Worm (Caenorhabditis elegans): ENCODE results near the gene T06E8.8.

The T06E8.8 gene

DNA sequence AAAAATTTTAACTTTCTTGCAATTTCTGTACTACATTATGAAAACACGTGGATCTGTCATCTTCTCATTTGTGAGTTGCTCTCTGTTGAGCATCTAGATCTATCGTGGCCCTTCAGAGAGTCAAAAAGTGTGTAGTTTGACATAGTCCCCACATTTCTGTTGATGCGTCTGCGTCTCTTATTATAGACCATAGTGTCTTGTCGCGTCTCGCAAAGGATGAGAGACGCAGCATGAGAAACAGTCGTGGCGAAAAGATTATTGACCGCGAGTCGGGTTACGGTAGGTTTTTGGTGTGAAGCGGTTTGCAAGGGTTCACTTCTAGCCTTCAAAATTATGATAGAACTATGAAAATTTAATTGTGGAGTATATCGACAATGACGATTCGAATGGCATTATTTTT is 1.3 kb upstream of the T06E8.8 start:
- TF ChIP-seq ceh-62 (tag; optimal IDR thresholded peaks at IDR 0.05) (no peak), aha-1 (tag) (peak; percentile 97), ctbp-1 (GFP tag; IDR thresholded peaks at IDR 0.05) (peak; percentile 50; the same call in 1 of the 2 replicates), madf-5 (GFP tag; IDR thresholded peaks at IDR 0.05) (no peak), Y75B8A.6 (GFP tag; IDR thresholded peaks at IDR 0.05) (no peak), spr-3 (GFP tag; optimal IDR thresholded peaks at IDR 0.05) (peak; percentile 49), ztf-11 (tag; optimal IDR thresholded peaks at IDR 0.05) (no peak), arid-1 (GFP tag; conservative IDR thresholded peaks at IDR 0.05) (peak; percentile 42; the same call in 1 of the 2 replicates), nhr-77 (tag; optimal IDR thresholded peaks at IDR 0.05) (no peak), unc-39 (tag; optimal IDR thresholded peaks at IDR 0.05) (no peak), zip-2 (tag; optimal IDR thresholded peaks at IDR 0.05) (no peak), lsy-2 (tag; optimal IDR thresholded peaks at IDR 0.05) (peak; percentile 87 to 97), sdz-12 (GFP tag; optimal IDR thresholded peaks at IDR 0.05) (no peak), saeg-2 (GFP tag; IDR thresholded peaks at IDR 0.05) (no peak), unc-62 (GFP tag; optimal IDR thresholded peaks at IDR 0.05 in 1 of 2) (peak in 1 of 2 experiments; percentile 97), unc-62 (tag; optimal IDR thresholded peaks at IDR 0.05) (no peak), nhr-25 (tag; optimal IDR thresholded peaks at IDR 0.05; ENCODE audit: borderline replicate concordance, insufficient read depth) (no peak), nhr-11 (tag; optimal IDR thresholded peaks at IDR 0.05) (peak; percentile 46), nhr-42 (GFP tag; IDR thresholded peaks at IDR 0.05) (no peak), snpc-1.2 (GFP tag; IDR thresholded peaks at IDR 0.05) (no peak), lin-38 (GFP tag; IDR thresholded peaks at IDR 0.05) (no peak), mdt-29 (GFP tag; IDR thresholded peaks at IDR 0.05) (no peak), nhr-111 (GFP tag; optimal IDR thresholded peaks at IDR 0.05) (no peak), nhr-102 (tag; optimal IDR thresholded peaks at IDR 0.05) (peak; percentile 6), mxl-2 (GFP tag; conservative IDR thresholded peaks at IDR 0.05) (no peak), cey-2 (tag; optimal IDR thresholded peaks at IDR 0.05; ENCODE audit: borderline replicate concordance, insufficient read depth) (no peak), ztf-7 (tag; optimal IDR thresholded peaks at IDR 0.05) (no peak), lin-15B (tag; optimal IDR thresholded peaks at IDR 0.05) (no peak), F37D6.2 (tag; optimal IDR thresholded peaks at IDR 0.05) (no peak), zfp-3 (GFP tag; conservative IDR thresholded peaks at IDR 0.05) (0 out of 2 replicates have a peak, but pooled peaks have one; percentile 48), duxl-1 (tag; optimal IDR thresholded peaks at IDR 0.05; ENCODE audit: poor library complexity) (peak; percentile 31), Y5F2A.4 (GFP tag; optimal IDR thresholded peaks at IDR 0.05) (no peak), R02D3.7 (tag; optimal IDR thresholded peaks at IDR 0.05) (no peak), zag-1 (tag; optimal IDR thresholded peaks at IDR 0.05) (no peak), zfp-2 (tag; optimal IDR thresholded peaks at IDR 0.05) (no peak), tra-1 (GFP tag; IDR thresholded peaks at IDR 0.05) (no peak), ceh-28 (tag; optimal IDR thresholded peaks at IDR 0.05) (peak; percentile 33), zip-11 (GFP tag; IDR thresholded peaks at IDR 0.05) (no peak), dmd-6 (GFP tag; IDR thresholded peaks at IDR 0.05) (peak; percentile 61), lin-39 (tag; optimal IDR thresholded peaks at IDR 0.05) (no peak), daf-8 (GFP tag; IDR thresholded peaks at IDR 0.05) (no peak), lin-13 (GFP tag; optimal IDR thresholded peaks at IDR 0.05) (no peak), egl-43 (GFP tag; IDR thresholded peaks at IDR 0.05) (no peak), nhr-41 (GFP tag; IDR thresholded peaks at IDR 0.05) (no peak), lin-29 (GFP tag; IDR thresholded peaks at IDR 0.05) (no peak), dmd-8 (GFP tag; IDR thresholded peaks at IDR 0.05) (no peak), ZK546.5 (tag; optimal IDR thresholded peaks at IDR 0.05) (no peak), daf-16 (GFP tag; optimal IDR thresholded peaks at IDR 0.05) (no peak), daf-16 (tag; optimal IDR thresholded peaks at IDR 0.05) (peak; percentile 61), D1046.2 (GFP tag; IDR thresholded peaks at IDR 0.05) (no peak), php-3 (GFP tag; IDR thresholded peaks at IDR 0.05) (no peak), nhr-76 (tag; optimal IDR thresholded peaks at IDR 0.05) (no peak), hlh-11 (tag; optimal IDR thresholded peaks at IDR 0.05) (peak; percentile 66)

Measured in whole organism, L4 larva.